Fruit fly (Drosophila melanogaster) whole organism, embryonic: Measurements from ENCODE around the gene Wdr62.

Experiments
- Adf1 ChIP-seq: fragments of 200-800 bp; sonication (Bioruptor generic); IDR thresholded peaks from 2 replicates; pipeline ENCODE4 v1.3.6; 2022; ENCODE audit warnings: missing biosample characterization, missing genetic modification characterization
- Awh ChIP-seq: fragments of 200-800 bp; sonication (Bioruptor generic); IDR thresholded peaks from 2 replicates; pipeline ENCODE4, ENCODE4 v1.3.6; 2022; ENCODE audit warnings: missing biosample characterization, missing genetic modification characterization
- CG10654 ChIP-seq: fragments of 200-800 bp; sonication (Bioruptor generic); optimal IDR thresholded peaks from 2 replicates; lab custom pipeline; 2016; ENCODE audit warnings: missing biosample characterization, missing genetic modification characterization
- CG12155 ChIP-seq: fragments of 200-800 bp; sonication (Bioruptor generic); optimal IDR thresholded peaks from 3 replicates; lab custom pipeline; 2016; ENCODE audit warnings: missing biosample characterization, missing genetic modification characterization
- CG12391 ChIP-seq: fragments of 200-800 bp; sonication (Bioruptor generic); optimal IDR thresholded peaks from 3 replicates; lab custom pipeline; 2018; ENCODE audit warnings: missing biosample characterization, mild to moderate bottlenecking, missing genetic modification characterization, moderate library complexity
- CG13624 ChIP-seq: fragments of 200-800 bp; sonication (Bioruptor generic); optimal IDR thresholded peaks from 2 replicates; lab custom pipeline; 2016; ENCODE audit warnings: missing biosample characterization, missing genetic modification characterization
- CG14014 ChIP-seq: fragments of 200-800 bp; sonication (Bioruptor generic); IDR thresholded peaks from 2 replicates; pipeline ENCODE4 v1.3.6; 2022; ENCODE audit warnings: missing biosample characterization, missing genetic modification characterization
- CG15011 ChIP-seq: fragments of 200-800 bp; sonication (Bioruptor generic); optimal IDR thresholded peaks from 3 replicates; lab custom pipeline; 2018; ENCODE audit warnings: missing biosample characterization, mild to moderate bottlenecking, missing genetic modification characterization
- CG15696 ChIP-seq: fragments of 200-800 bp; sonication (Bioruptor generic); optimal IDR thresholded peaks from 2 replicates; lab custom pipeline; 2019; ENCODE audit warnings: missing biosample characterization, mild to moderate bottlenecking, missing genetic modification characterization, moderate library complexity
- CG17612 ChIP-seq: fragments of 200-800 bp; sonication (Bioruptor generic); IDR thresholded peaks from 2 replicates; pipeline ENCODE4 v1.3.6; 2022; ENCODE audit warnings: missing biosample characterization, missing genetic modification characterization
- CG18476 ChIP-seq: fragments of 200-800 bp; sonication (Bioruptor generic); optimal IDR thresholded peaks from 2 replicates; lab custom pipeline; 2016; ENCODE audit warnings: missing biosample characterization, mild to moderate bottlenecking, missing genetic modification characterization
- CG18619 ChIP-seq: fragments of 200-800 bp; sonication (Bioruptor generic); optimal IDR thresholded peaks from 3 replicates; lab custom pipeline; 2017; ENCODE audit warnings: missing biosample characterization, mild to moderate bottlenecking, missing genetic modification characterization
- CG2875 ChIP-seq: fragments of 200-800 bp; sonication (Bioruptor generic); optimal IDR thresholded peaks from 2 replicates; lab custom pipeline; 2017; ENCODE audit warnings: missing biosample characterization, mild to moderate bottlenecking, missing genetic modification characterization, missing genetic modification reagents
- CG30020 ChIP-seq: fragments of 200-800 bp; optimal IDR thresholded peaks from 2 replicates; lab custom pipeline; 2019; ENCODE audit warnings: missing biosample characterization, mild to moderate bottlenecking, missing genetic modification characterization, moderate library complexity
- CG31224 ChIP-seq: fragments of 200-800 bp; sonication (Bioruptor generic); IDR thresholded peaks from 2 replicates; pipeline ENCODE4 v1.3.6; 2022; ENCODE audit warnings: missing biosample characterization, missing genetic modification characterization
- CG32532 ChIP-seq: fragments of 200-800 bp; sonication (Bioruptor generic); IDR thresholded peaks from 2 replicates; pipeline ENCODE4 v1.3.6; 2022; ENCODE audit warnings: missing biosample characterization, missing genetic modification characterization
- CG34376 ChIP-seq: fragments of 200-800 bp; sonication (Bioruptor generic); optimal IDR thresholded peaks from 2 replicates; lab custom pipeline; 2018; ENCODE audit warnings: missing biosample characterization, mild to moderate bottlenecking, missing genetic modification characterization
- CG3847 ChIP-seq: fragments of 200-800 bp; sonication (Bioruptor generic); IDR thresholded peaks from 2 replicates; pipeline ENCODE4 v1.3.6; 2022; ENCODE audit warnings: missing biosample characterization, missing genetic modification characterization
- CG42726 ChIP-seq: fragments of 200-800 bp; sonication (Bioruptor generic); IDR thresholded peaks from 2 replicates; pipeline ENCODE4 v1.3.6; 2022; ENCODE audit warnings: missing biosample characterization, missing genetic modification characterization; ENCODE audit not compliant: partially characterized antibody
- CG4360 ChIP-seq: fragments of 200-800 bp; sonication (Bioruptor generic); IDR thresholded peaks from 2 replicates; pipeline ENCODE4 v1.3.6; 2022; ENCODE audit warnings: missing biosample characterization, missing genetic modification characterization
- CG5245 ChIP-seq: fragments of 200-800 bp; sonication (Bioruptor generic); optimal IDR thresholded peaks from 3 replicates; lab custom pipeline; 2016; ENCODE audit warnings: missing biosample characterization, missing genetic modification characterization
- CG6791 ChIP-seq: fragments of 200-800 bp; sonication (Bioruptor generic); IDR thresholded peaks from 3 replicates; pipeline ENCODE4 v1.3.6; 2022; ENCODE audit warnings: missing biosample characterization, missing genetic modification characterization; ENCODE audit not compliant: partially characterized antibody
- CG7556 ChIP-seq: fragments of 200-800 bp; sonication (Bioruptor generic); optimal IDR thresholded peaks from 2 replicates; lab custom pipeline; 2017; ENCODE audit warnings: missing biosample characterization, mild to moderate bottlenecking, missing genetic modification characterization
- CG7928 ChIP-seq: fragments of 200-800 bp; sonication (Bioruptor generic); optimal IDR thresholded peaks from 2 replicates; lab custom pipeline; 2017; ENCODE audit warnings: missing biosample characterization, mild to moderate bottlenecking, missing genetic modification characterization
- CG7963 ChIP-seq: fragments of 200-800 bp; sonication (Bioruptor generic); IDR thresholded peaks from 3 replicates; pipeline ENCODE4 v1.3.6; 2022; ENCODE audit warnings: missing biosample characterization, missing genetic modification characterization; ENCODE audit not compliant: partially characterized antibody
- CG9609 ChIP-seq: fragments of 200-800 bp; sonication (Bioruptor generic); optimal IDR thresholded peaks from 3 replicates; lab custom pipeline; 2016; ENCODE audit warnings: missing biosample characterization, missing genetic modification characterization
- CG9797 ChIP-seq: fragments of 200-800 bp; sonication (Bioruptor generic); optimal IDR thresholded peaks from 3 replicates; lab custom pipeline; 2018; ENCODE audit warnings: missing biosample characterization, mild to moderate bottlenecking, missing genetic modification characterization
- D ChIP-seq, 2 experiments: fragments of 200-800 bp in 1 of 2; fragments of >200 bp in 1 of 2; sonication (Bioruptor generic) in 1 of 2; optimal IDR thresholded peaks; 2 replicates in 1 of 2; 3 replicates in 1 of 2; lab custom pipeline; 2017; ENCODE audit warnings: mild to moderate bottlenecking in 1 of 2, missing biosample characterization in 1 of 2, missing genetic modification characterization in 1 of 2, missing genetic modification reagents in 1 of 2
- Dp ChIP-seq: fragments of 200-800 bp; sonication (Bioruptor generic); optimal IDR thresholded peaks from 2 replicates; lab custom pipeline; 2018; ENCODE audit warnings: missing biosample characterization, mild to moderate bottlenecking, missing genetic modification characterization, moderate library complexity
- H15 ChIP-seq: fragments of 200-800 bp; sonication (Bioruptor generic); IDR thresholded peaks from 3 replicates; pipeline ENCODE4 v1.3.6; 2022; ENCODE audit warnings: missing biosample characterization, missing genetic modification characterization
- HLH3B ChIP-seq: fragments of 200-800 bp; sonication (Bioruptor generic); IDR thresholded peaks from 2 replicates; pipeline ENCODE4 v1.3.6; 2022; ENCODE audit warnings: missing biosample characterization, missing genetic modification characterization
- HmgZ ChIP-seq: fragments of 200-800 bp; sonication (Bioruptor generic); optimal IDR thresholded peaks from 2 replicates; lab custom pipeline; 2018; ENCODE audit warnings: missing biosample characterization, mild to moderate bottlenecking, missing genetic modification characterization
- Hr3 ChIP-seq: fragments of 200-800 bp; sonication (Bioruptor generic); optimal IDR thresholded peaks from 3 replicates; lab custom pipeline; 2016; ENCODE audit warnings: missing biosample characterization, missing genetic modification characterization
- Hr39 ChIP-seq: fragments of >200 bp; optimal IDR thresholded peaks from 2 replicates; lab custom pipeline; 2017
- Kr ChIP-seq: fragments of 200-800 bp; sonication (Bioruptor generic); optimal IDR thresholded peaks from 2 replicates; lab custom pipeline; 2017; ENCODE audit warnings: missing biosample characterization, mild to moderate bottlenecking, missing genetic modification characterization
- Max ChIP-seq: fragments of 200-800 bp; sonication (Bioruptor generic); optimal IDR thresholded peaks from 2 replicates; lab custom pipeline; 2016; ENCODE audit warnings: missing biosample characterization, mild to moderate bottlenecking, missing genetic modification characterization
- PHDP ChIP-seq: fragments of 200-800 bp; sonication (Bioruptor generic); optimal IDR thresholded peaks from 3 replicates; lab custom pipeline; 2018; ENCODE audit warnings: missing biosample characterization, mild to moderate bottlenecking, missing genetic modification characterization, moderate library complexity
- Side ChIP-seq: fragments of 200-800 bp; sonication (Bioruptor generic); optimal IDR thresholded peaks from 2 replicates; lab custom pipeline; 2016; ENCODE audit warnings: missing biosample characterization, missing genetic modification characterization
- Six4 ChIP-seq: fragments of 200-800 bp; sonication (Bioruptor generic); optimal IDR thresholded peaks from 2 replicates; lab custom pipeline; 2016; ENCODE audit warnings: missing biosample characterization, missing genetic modification characterization
- TFAM ChIP-seq: fragments of 200-800 bp; sonication (Bioruptor generic); optimal IDR thresholded peaks from 2 replicates; lab custom pipeline; 2017; ENCODE audit warnings: missing biosample characterization, missing genetic modification characterization, inconsistent platforms
- amos ChIP-seq: fragments of 200-800 bp; sonication (Bioruptor generic); IDR thresholded peaks from 2 replicates; pipeline ENCODE4 v1.3.6; 2022; ENCODE audit warnings: missing biosample characterization, missing genetic modification characterization; ENCODE audit not compliant: partially characterized antibody
- aop ChIP-seq: fragments of 200-800 bp; sonication (Bioruptor generic); IDR thresholded peaks from 2 replicates; pipeline ENCODE4 v1.3.6; 2022; ENCODE audit warnings: missing biosample characterization, missing genetic modification characterization
- cato ChIP-seq: fragments of 200-800 bp; sonication (Bioruptor generic); optimal IDR thresholded peaks from 2 replicates; lab custom pipeline; 2016; ENCODE audit warnings: missing biosample characterization, missing genetic modification characterization, borderline replicate concordance
- chm ChIP-seq: fragments of 200-800 bp; sonication (Bioruptor generic); IDR thresholded peaks from 2 replicates; pipeline ENCODE4 v1.3.6; 2022; ENCODE audit warnings: missing biosample characterization, missing genetic modification characterization
- corto ChIP-seq: fragments of 200-800 bp; sonication (Bioruptor generic); optimal IDR thresholded peaks from 2 replicates; lab custom pipeline; 2016; ENCODE audit warnings: missing biosample characterization, mild to moderate bottlenecking, missing genetic modification characterization, moderate library complexity
- dysf ChIP-seq: fragments of 200-800 bp; sonication (Bioruptor generic); IDR thresholded peaks from 3 replicates; pipeline ENCODE4 v1.3.6; 2022; ENCODE audit warnings: missing biosample characterization, missing genetic modification characterization
- fd102C ChIP-seq: fragments of 200-800 bp; sonication (Bioruptor generic); optimal IDR thresholded peaks from 2 replicates; lab custom pipeline; 2018; ENCODE audit warnings: missing biosample characterization, mild to moderate bottlenecking, missing genetic modification characterization, moderate library complexity
- ken ChIP-seq: fragments of 200-800 bp; sonication (Bioruptor generic); IDR thresholded peaks from 3 replicates; pipeline ENCODE4 v1.3.6; 2022; ENCODE audit warnings: missing biosample characterization, missing genetic modification characterization
- luna ChIP-seq: fragments of 200-800 bp; sonication (Bioruptor generic); optimal IDR thresholded peaks from 2 replicates; lab custom pipeline; 2016; ENCODE audit warnings: missing biosample characterization, missing genetic modification characterization
- pzg ChIP-seq: fragments of 200-800 bp; sonication (Bioruptor generic); optimal IDR thresholded peaks from 3 replicates; lab custom pipeline; 2018; ENCODE audit warnings: missing biosample characterization, mild to moderate bottlenecking, missing genetic modification characterization, moderate library complexity
- sc ChIP-seq, 3 experiments: fragments of >200 bp in 2 of 3; fragments of 200-800 bp in 1 of 3; sonication (Bioruptor generic) in 1 of 3; optimal IDR thresholded peaks; 2 replicates in 2 of 3; 3 replicates in 1 of 3; lab custom pipeline; 2017; ENCODE audit warnings: mild to moderate bottlenecking in 1 of 3, missing biosample characterization in 1 of 3, missing genetic modification characterization in 1 of 3, missing genetic modification reagents in 1 of 3

Wdr62 gene

DNA sequence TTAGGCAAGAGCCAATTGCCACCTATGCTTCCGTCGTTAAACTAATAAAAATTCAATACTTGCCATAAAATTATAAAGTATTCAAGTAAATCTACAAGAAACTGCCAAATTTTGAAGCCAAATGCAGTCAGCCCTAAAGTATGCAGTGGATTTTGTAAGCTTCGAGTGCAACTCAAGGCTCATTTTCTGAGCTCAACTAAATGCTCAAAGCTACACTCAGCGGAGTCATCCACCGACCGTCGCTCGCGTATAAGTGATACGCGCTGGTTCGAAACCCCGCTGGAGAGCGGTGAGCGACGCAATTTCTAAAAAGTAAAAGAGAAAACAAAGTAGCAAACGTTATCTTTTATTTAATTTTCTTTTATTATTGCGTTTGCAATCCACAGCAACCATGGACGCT, 25.3 kb downstream of the Wdr62 start (continued):
- TF ChIP-seq TFAM (GFP tag; lab: Kevin White, UChicago) (no peak), CG18619 (no peak), CG12155 (GFP tag; lab: Kevin White, UChicago) (no peak), CG13624 (GFP tag; lab: Kevin White, UChicago) (peak; percentile 37), Adf1 (GFP tag; lab: Robert Waterston, UW) (peak; percentile 34; the same call in 1 of the 2 replicates), CG6791 (peak; percentile 56; the same call in 2 of the 3 replicates), CG3847 (GFP tag; lab: Robert Waterston, UW) (no peak), fd102C (GFP tag; lab: Kevin White, UChicago) (no peak), CG42726 (GFP tag; lab: Robert Waterston, UW) (no peak), CG17612 (no peak), PHDP (tag; lab: Kevin White, UChicago) (no peak), CG34376 (GFP tag; lab: Kevin White, UChicago) (no peak), H15 (no peak), D (optimal IDR thresholded peaks at IDR 0.05; lab: Kevin White, UChicago) (no peak), D (GFP tag; optimal IDR thresholded peaks at IDR 0.05; lab: Kevin White, UChicago) (no peak), CG12391 (tag; lab: Kevin White, UChicago) (no peak), CG9797 (GFP tag; lab: Kevin White, UChicago) (no peak), CG30020 (tag; lab: Kevin White, UChicago) (no peak), CG9609 (GFP tag; lab: Kevin White, UChicago) (no peak), corto (GFP tag; lab: Kevin White, UChicago) (no peak), CG7928 (no peak), HmgZ (tag; lab: Kevin White, UChicago) (peak; percentile 11), CG2875 (GFP tag; lab: Kevin White, UChicago) (no peak), Kr (no peak), CG18476 (GFP tag; lab: Kevin White, UChicago) (no peak), CG32532 (no peak; the same call in 1 of the 2 replicates), sc (optimal IDR thresholded peaks at IDR 0.05; lab: Kevin White, UChicago) (no peak), sc (GFP tag; optimal IDR thresholded peaks at IDR 0.05; lab: Kevin White, UChicago) (no peak), cato (GFP tag; lab: Kevin White, UChicago) (no peak), Side (GFP tag; lab: Kevin White, UChicago) (no peak), luna (GFP tag; lab: Kevin White, UChicago) (no peak), dysf (GFP tag; lab: Robert Waterston, UW) (no peak), CG4360 (GFP tag; lab: Robert Waterston, UW) (no peak), chm (GFP tag; lab: Robert Waterston, UW) (no peak), Awh (GFP tag; lab: Robert Waterston, UW) (no peak), Six4 (GFP tag; lab: Kevin White, UChicago) (no peak), CG31224 (no peak), aop (no peak), ken (GFP tag; lab: Robert Waterston, UW) (no peak), Max (no peak), pzg (GFP tag; lab: Kevin White, UChicago) (peak; percentile 7), CG5245 (GFP tag; lab: Kevin White, UChicago) (no peak), CG7963 (GFP tag; lab: Robert Waterston, UW) (no peak), Dp (GFP tag; lab: Kevin White, UChicago) (no peak), Hr39 (lab: Kevin White, UChicago) (no peak), Hr3 (no peak), CG15011 (GFP tag; lab: Kevin White, UChicago) (no peak), amos (GFP tag; lab: Robert Waterston, UW) (peak; percentile 29; the same call in 1 of the 2 replicates), CG15696 (tag; lab: Kevin White, UChicago) (no peak), CG10654 (GFP tag; lab: Kevin White, UChicago) (no peak), CG7556 (GFP tag; lab: Kevin White, UChicago) (no peak), CG14014 (GFP tag; lab: Robert Waterston, UW) (no peak), HLH3B (GFP tag; lab: Robert Waterston, UW) (no peak)
